Worm (Caenorhabditis elegans) whole organism, L4 larva: ENCODE measurements around the gene F58E6.5.

ENCODE experiments used
- F44E2.7 ChIP-seq: fragments of 200-800 bp; sonication (Bioruptor generic); IDR thresholded peaks from 2 replicates; pipeline ENCODE4 v2.1.2; 2022; ENCODE audit warnings: missing genetic modification characterization, missing compliant biosample characterization
- T20F7.1 ChIP-seq: fragments of 200-800 bp; sonication (Bioruptor generic); optimal IDR thresholded peaks from 2 replicates; lab custom pipeline; 2018; ENCODE audit warnings: mild to moderate bottlenecking, missing genetic modification characterization, missing compliant biosample characterization
- T26A8.4 ChIP-seq: fragments of 200-800 bp; sonication (Bioruptor generic); IDR thresholded peaks from 2 replicates; pipeline ENCODE4 v1.3.6; 2022; ENCODE audit warnings: missing genetic modification characterization, missing compliant biosample characterization
- Y105C5A.15 ChIP-seq: fragments of 200-800 bp; sonication (Bioruptor generic); IDR thresholded peaks from 2 replicates; pipeline ENCODE4 v1.3.6; 2022; ENCODE audit warnings: missing genetic modification characterization, missing compliant biosample characterization
- Y75B8A.6 ChIP-seq: fragments of 200-800 bp; sonication (Bioruptor generic); IDR thresholded peaks from 2 replicates; pipeline ENCODE4 v1.3.6; 2022; ENCODE audit warnings: missing genetic modification reagents, missing genetic modification characterization, missing compliant biosample characterization
- ZK337.2 ChIP-seq: fragments of 200-800 bp; sonication (Bioruptor generic); IDR thresholded peaks from 2 replicates; pipeline ENCODE4 v1.3.6; 2022; ENCODE audit warnings: missing genetic modification reagents, missing genetic modification characterization, missing compliant biosample characterization
- ZK546.5 ChIP-seq, 2 experiments: sonication (generic microtip); optimal IDR thresholded peaks; 2 replicates each; lab custom pipeline; 2017; ENCODE audit warnings: missing biosample characterization in 2 of 2, missing genetic modification characterization in 2 of 2
- aha-1 ChIP-seq: fragments of 150-350 bp; peaks from one replicate; lab custom pipeline; 2014; ENCODE audit warnings: missing biosample characterization, missing genetic modification characterization
- aly-2 ChIP-seq: sonication (generic microtip); optimal IDR thresholded peaks from 2 replicates; lab custom pipeline; 2018; ENCODE audit warnings: missing biosample characterization, missing genetic modification characterization
- ama-1 ChIP-seq: fragments of 150-350 bp; optimal IDR thresholded peaks from 2 replicates; lab custom pipeline; 2014; ENCODE audit warnings: inconsistent platforms, mixed read lengths
- arid-1 ChIP-seq: fragments of 200-800 bp; sonication (Bioruptor generic); conservative IDR thresholded peaks from 2 replicates; pipeline ENCODE4 v1.3.6; 2022; ENCODE audit warnings: missing genetic modification reagents, missing genetic modification characterization, missing compliant biosample characterization
- attf-4 ChIP-seq: sonication (generic microtip); optimal IDR thresholded peaks from 3 replicates; lab custom pipeline; 2017; ENCODE audit warnings: missing biosample characterization, missing genetic modification characterization
- ceh-20 ChIP-seq: fragments of 200-800 bp; sonication (Bioruptor generic); IDR thresholded peaks from 2 replicates; pipeline ENCODE4 v1.3.6; 2022; ENCODE audit warnings: missing genetic modification reagents, missing genetic modification characterization, missing compliant biosample characterization
- ceh-32 ChIP-seq: sonication (generic microtip); optimal IDR thresholded peaks from 2 replicates; lab custom pipeline; 2016; ENCODE audit warnings: mild to moderate bottlenecking, missing genetic modification characterization, missing compliant biosample characterization; ENCODE audit not compliant: poor library complexity
- ctbp-1 ChIP-seq: fragments of 200-800 bp; sonication (Bioruptor generic); IDR thresholded peaks from 2 replicates; pipeline ENCODE4 v1.3.6; 2022; ENCODE audit warnings: missing genetic modification reagents, missing genetic modification characterization, missing compliant biosample characterization
- daf-12 ChIP-seq: fragments of 150-350 bp; optimal IDR thresholded peaks from 2 replicates; lab custom pipeline; 2014; ENCODE audit warnings: missing biosample characterization, missing genetic modification reagents, missing genetic modification characterization
- daf-19 ChIP-seq: fragments of 200-800 bp; sonication (Bioruptor generic); conservative IDR thresholded peaks from 2 replicates; pipeline ENCODE4 v1.3.6; 2022; ENCODE audit warnings: missing genetic modification characterization, missing compliant biosample characterization
- dmd-6 ChIP-seq: fragments of 200-800 bp; sonication (Bioruptor generic); IDR thresholded peaks from 2 replicates; pipeline ENCODE4 v1.3.6; 2022; ENCODE audit warnings: missing genetic modification reagents, missing genetic modification characterization, missing compliant biosample characterization
- dmd-8 ChIP-seq: fragments of 200-800 bp; sonication (Bioruptor generic); IDR thresholded peaks from 2 replicates; pipeline ENCODE4 v1.3.6; 2022; ENCODE audit warnings: missing genetic modification characterization, missing compliant biosample characterization
- dmd-9 ChIP-seq: fragments of 200-800 bp; sonication (Bioruptor generic); IDR thresholded peaks from 2 replicates; pipeline ENCODE4 v1.3.6; 2022; ENCODE audit warnings: missing genetic modification reagents, missing genetic modification characterization, missing compliant biosample characterization
- dpl-1 ChIP-seq: fragments of 150-350 bp; optimal IDR thresholded peaks from 2 replicates; lab custom pipeline; 2014; ENCODE audit warnings: missing biosample characterization, missing genetic modification reagents, missing genetic modification characterization
- egl-27 ChIP-seq: sonication (generic microtip); optimal IDR thresholded peaks from 3 replicates; lab custom pipeline; 2017; ENCODE audit warnings: missing biosample characterization, missing genetic modification reagents, missing genetic modification characterization
- jun-1 ChIP-seq: fragments of 150-350 bp; optimal IDR thresholded peaks from 2 replicates; lab custom pipeline; 2014; ENCODE audit warnings: missing biosample characterization, missing genetic modification reagents, missing genetic modification characterization
- lin-39 ChIP-seq: fragments of 150-350 bp; optimal IDR thresholded peaks from 2 replicates; lab custom pipeline; 2014; ENCODE audit warnings: missing biosample characterization, missing genetic modification reagents, missing genetic modification characterization
- lir-3 ChIP-seq: sonication (generic microtip); optimal IDR thresholded peaks from 2 replicates; lab custom pipeline; 2016; ENCODE audit warnings: mild to moderate bottlenecking, missing genetic modification characterization, missing compliant biosample characterization
- madf-9 ChIP-seq: fragments of 200-800 bp; sonication (Bioruptor generic); conservative IDR thresholded peaks from 2 replicates; pipeline ENCODE4 v1.3.6; 2022; ENCODE audit warnings: missing genetic modification reagents, missing genetic modification characterization, missing compliant biosample characterization
- mdt-29 ChIP-seq: fragments of 200-800 bp; sonication (Bioruptor generic); IDR thresholded peaks from 2 replicates; pipeline ENCODE4 v1.3.6; 2022; ENCODE audit warnings: missing genetic modification reagents, missing genetic modification characterization, missing compliant biosample characterization
- mep-1 ChIP-seq: fragments of 150-350 bp; sonication (generic microtip); optimal IDR thresholded peaks from 3 replicates; lab custom pipeline; 2014; ENCODE audit warnings: missing biosample characterization, missing genetic modification characterization
- mes-2 ChIP-seq: sonication (generic microtip); optimal IDR thresholded peaks from 2 replicates; lab custom pipeline; 2016; ENCODE audit warnings: missing genotype, mild to moderate bottlenecking, missing genetic modification characterization, missing compliant biosample characterization; ENCODE audit not compliant: poor library complexity, severe bottlenecking
- mxl-3 ChIP-seq: fragments of 200-800 bp; sonication (Bioruptor generic); optimal IDR thresholded peaks from 2 replicates; lab custom pipeline; 2018; ENCODE audit warnings: mild to moderate bottlenecking, missing genetic modification characterization, missing compliant biosample characterization
- nhr-102 ChIP-seq: sonication (generic microtip); optimal IDR thresholded peaks from 2 replicates; lab custom pipeline; 2016; ENCODE audit warnings: mild to moderate bottlenecking, missing genetic modification characterization, moderate library complexity, missing compliant biosample characterization
- nhr-11 ChIP-seq: fragments of 150-350 bp; optimal IDR thresholded peaks from 2 replicates; lab custom pipeline; 2014; ENCODE audit warnings: missing biosample characterization, missing genetic modification characterization
- nhr-237 ChIP-seq: sonication (generic microtip); optimal IDR thresholded peaks from 2 replicates; lab custom pipeline; 2017; ENCODE audit warnings: missing biosample characterization, missing genetic modification characterization
- nhr-25 ChIP-seq: sonication (generic microtip); optimal IDR thresholded peaks from 2 replicates; lab custom pipeline; 2017; ENCODE audit warnings: missing genetic modification characterization, mild to moderate bottlenecking, missing compliant biosample characterization, antibody characterized with exemption, moderate library complexity, borderline replicate concordance; ENCODE audit not compliant: insufficient read depth
- nhr-41 ChIP-seq: fragments of 200-800 bp; sonication (Bioruptor generic); IDR thresholded peaks from 2 replicates; pipeline ENCODE4 v1.3.6; 2022; ENCODE audit warnings: missing genetic modification reagents, missing genetic modification characterization, missing compliant biosample characterization
- nhr-42 ChIP-seq: fragments of 200-800 bp; sonication (Bioruptor generic); IDR thresholded peaks from 2 replicates; pipeline ENCODE4 v1.3.6; 2022; ENCODE audit warnings: missing genetic modification characterization, missing compliant biosample characterization
- nhr-48 ChIP-seq: sonication (generic microtip); optimal IDR thresholded peaks from 2 replicates; lab custom pipeline; 2016; ENCODE audit warnings: mild to moderate bottlenecking, missing genetic modification characterization, missing compliant biosample characterization
- nhr-76 ChIP-seq: fragments of 150-350 bp; optimal IDR thresholded peaks from 2 replicates; lab custom pipeline; 2014; ENCODE audit warnings: missing biosample characterization, missing genetic modification characterization
- pha-4 ChIP-seq, 2 experiments: fragments of 150-350 bp in 1 of 2; fragments of 200-800 bp in 1 of 2; sonication (Bioruptor generic) in 1 of 2; IDR thresholded peaks in 1 of 2; optimal IDR thresholded peaks in 1 of 2; 2 replicates each; pipeline versions ENCODE4 v1.3.6 to Lab custom; 2014 to 2022; ENCODE audit warnings: missing genetic modification characterization in 2 of 2, missing genetic modification reagents in 2 of 2, missing biosample characterization in 1 of 2, missing compliant biosample characterization in 1 of 2
- saeg-2 ChIP-seq: fragments of 200-800 bp; sonication (Bioruptor generic); IDR thresholded peaks from 2 replicates; pipeline ENCODE4 v1.3.6; 2022; ENCODE audit warnings: missing genetic modification reagents, missing genetic modification characterization, missing compliant biosample characterization
- set-16 ChIP-seq: fragments of 200-800 bp; sonication (Bioruptor generic); IDR thresholded peaks from 2 replicates; pipeline ENCODE4 v1.3.6; 2022; ENCODE audit warnings: missing genetic modification reagents, missing genetic modification characterization, missing compliant biosample characterization
- skn-1 ChIP-seq: fragments of 150-350 bp; optimal IDR thresholded peaks from 2 replicates; lab custom pipeline; 2014; ENCODE audit warnings: missing biosample characterization, missing genetic modification characterization
- spr-1 ChIP-seq: sonication (generic microtip); optimal IDR thresholded peaks from 2 replicates; lab custom pipeline; 2016; ENCODE audit warnings: mild to moderate bottlenecking, missing genetic modification characterization, missing compliant biosample characterization
- spr-3 ChIP-seq: fragments of 200-800 bp; sonication (Bioruptor generic); optimal IDR thresholded peaks from 2 replicates; lab custom pipeline; 2018; ENCODE audit warnings: mild to moderate bottlenecking, missing genetic modification characterization, missing compliant biosample characterization
- tra-1 ChIP-seq: fragments of 200-800 bp; sonication (Bioruptor generic); IDR thresholded peaks from 2 replicates; pipeline ENCODE4 v1.3.6; 2022; ENCODE audit warnings: missing genetic modification reagents, missing genetic modification characterization, missing compliant biosample characterization
- unc-62 ChIP-seq, 3 experiments: fragments of 150-350 bp in 1 of 3; sonication (generic microtip); optimal IDR thresholded peaks in 2 of 3; peaks in 1 of 3; 1 replicate in 1 of 3; 2 replicates in 2 of 3; lab custom pipeline; 2014 to 2017; ENCODE audit warnings: missing biosample characterization in 3 of 3, missing genetic modification characterization in 3 of 3, missing genetic modification reagents in 3 of 3, missing genotype in 1 of 3
- vab-7 ChIP-seq: fragments of 200-800 bp; sonication (Bioruptor generic); IDR thresholded peaks from 2 replicates; pipeline ENCODE4 v1.3.6; 2022; ENCODE audit warnings: missing genetic modification reagents, missing genetic modification characterization, missing compliant biosample characterization
- zfp-2 ChIP-seq: sonication (generic microtip); optimal IDR thresholded peaks from 2 replicates; lab custom pipeline; 2016; ENCODE audit warnings: mild to moderate bottlenecking, missing genetic modification characterization, missing compliant biosample characterization
- zip-2 ChIP-seq: fragments of 150-350 bp; optimal IDR thresholded peaks from 2 replicates; lab custom pipeline; 2014; ENCODE audit warnings: missing biosample characterization, missing genetic modification characterization
- ztf-7 ChIP-seq: fragments of 150-350 bp; optimal IDR thresholded peaks from 2 replicates; lab custom pipeline; 2014; ENCODE audit warnings: missing biosample characterization, missing genetic modification characterization

F58E6.5 gene

ce11 chrV:9789657-9790261 is 35.4 kb upstream of the F58E6.5 start, which contains the start of gene ztf-7:
Gene ztf-7, minus strand, starts transcription at chrV:9789707.
- peak; percentile 98 for TF ChIP-seq nhr-11 (tag; lab: Kevin White, UChicago)
- TF ChIP-seq set-16 (GFP tag; lab: Robert Waterston, UW) = no peak; the same call in 1 of the 2 replicates
- peak; percentile 96 for TF ChIP-seq ceh-20
- no peak for TF ChIP-seq Y105C5A.15
- peak; percentile 84 for TF ChIP-seq pha-4 (GFP tag; IDR thresholded peaks at IDR 0.05; lab: Robert Waterston, UW)
- TF ChIP-seq pha-4 (tag; optimal IDR thresholded peaks at IDR 0.05; lab: Kevin White, UChicago) = peak; percentile 41
- TF ChIP-seq madf-9 (GFP tag; lab: Robert Waterston, UW) = peak; percentile 86
- no peak for TF ChIP-seq nhr-237 (tag; lab: Kevin White, UChicago)
- TF ChIP-seq T20F7.1 (GFP tag; lab: Kevin White, UChicago) = peak; percentile 91
- no peak for TF ChIP-seq F44E2.7 (GFP tag; lab: Robert Waterston, UW)
- peak; percentile 29 for TF ChIP-seq skn-1 (tag; lab: Kevin White, UChicago)
- peak; percentile 80; the same call in 1 of the 2 replicates for TF ChIP-seq dmd-9 (GFP tag; lab: Robert Waterston, UW)
- TF ChIP-seq jun-1 (tag; lab: Kevin White, UChicago) = peak; percentile 69
- TF ChIP-seq aly-2 = no peak
- no peak for TF ChIP-seq ZK546.5 (tag; optimal IDR thresholded peaks at IDR 0.05; lab: Kevin White, UChicago)
- peak; percentile 90 for TF ChIP-seq mes-2 (tag; lab: Kevin White, UChicago)
- TF ChIP-seq ama-1 (lab: Kevin White, UChicago) = peak; percentile 12
- TF ChIP-seq dpl-1 (GFP tag; lab: Kevin White, UChicago) = peak; percentile 87
- TF ChIP-seq nhr-25 (tag; lab: Kevin White, UChicago) = peak; percentile 85
- TF ChIP-seq vab-7 (GFP tag; lab: Robert Waterston, UW) = peak; percentile 80
- TF ChIP-seq arid-1 (GFP tag; lab: Robert Waterston, UW) = peak; percentile 77
- TF ChIP-seq tra-1 (GFP tag; lab: Robert Waterston, UW) = peak; percentile 97
- peak; percentile 97 for TF ChIP-seq mep-1
- no peak for TF ChIP-seq lin-39
- TF ChIP-seq dmd-6 = peak; percentile 99
- TF ChIP-seq ztf-7 = peak; percentile 73
- peak; percentile 94 for TF ChIP-seq nhr-42
- TF ChIP-seq saeg-2 (GFP tag; lab: Robert Waterston, UW) = peak; percentile 93
- peak; percentile 97 for TF ChIP-seq nhr-102 (tag; lab: Kevin White, UChicago)
- no peak for TF ChIP-seq egl-27 (tag; lab: Kevin White, UChicago)
- TF ChIP-seq ZK337.2 (GFP tag; lab: Robert Waterston, UW) = no peak; the same call in 1 of the 2 replicates
- no peak for TF ChIP-seq daf-12 (tag; lab: Kevin White, UChicago)
- peak; percentile 92 for TF ChIP-seq ctbp-1 (GFP tag; lab: Robert Waterston, UW)
- TF ChIP-seq spr-1 (tag; lab: Kevin White, UChicago) = peak; percentile 91
- TF ChIP-seq aha-1 (tag; lab: Kevin White, UChicago) = peak; percentile 99
- peak; percentile 95 for TF ChIP-seq mdt-29 (GFP tag; lab: Robert Waterston, UW)
- peak; percentile 96 for TF ChIP-seq T26A8.4 (GFP tag; lab: Robert Waterston, UW)
- TF ChIP-seq nhr-41 = peak; percentile 74
- TF ChIP-seq nhr-76 (tag; lab: Kevin White, UChicago) = peak; percentile 48
- TF ChIP-seq zip-2 (tag; lab: Kevin White, UChicago) = peak; percentile 70
- TF ChIP-seq mxl-3 (GFP tag; lab: Kevin White, UChicago) = peak; percentile 99
- TF ChIP-seq attf-4 (tag; lab: Kevin White, UChicago) = no peak
- TF ChIP-seq unc-62 (GFP tag; optimal IDR thresholded peaks at IDR 0.05 in 1 of 2; lab: Kevin White, UChicago) = no peak
- TF ChIP-seq unc-62 (tag; optimal IDR thresholded peaks at IDR 0.05; lab: Kevin White, UChicago) = no peak
- TF ChIP-seq Y75B8A.6 (GFP tag; lab: Robert Waterston, UW) = no peak
- peak; percentile 52 for TF ChIP-seq zfp-2 (tag; lab: Kevin White, UChicago)
- peak; percentile 85 for TF ChIP-seq daf-19
- no peak for TF ChIP-seq dmd-8 (GFP tag; lab: Robert Waterston, UW)
- TF ChIP-seq nhr-48 (tag; lab: Kevin White, UChicago) = peak; percentile 92
- no peak for TF ChIP-seq lir-3 (tag; lab: Kevin White, UChicago)
- peak; percentile 44 for TF ChIP-seq ceh-32 (tag; lab: Kevin White, UChicago)
- TF ChIP-seq spr-3 = peak; percentile 87
